Fruit fly (Drosophila melanogaster) whole organism, embryonic: ENCODE measurements around the gene CG32237.

ENCODE experiments used
- Abd-B ChIP-seq: fragments of 200-800 bp; sonication (Bioruptor generic); optimal IDR thresholded peaks from 2 replicates; lab custom pipeline; 2018; ENCODE audit warnings: missing biosample characterization, mild to moderate bottlenecking, missing genetic modification characterization, moderate library complexity
- Adf1 ChIP-seq: fragments of 200-800 bp; sonication (Bioruptor generic); IDR thresholded peaks from 2 replicates; pipeline ENCODE4 v1.3.6; 2022; ENCODE audit warnings: missing biosample characterization, missing genetic modification characterization
- CG10147 ChIP-seq: fragments of 200-800 bp; sonication (Bioruptor generic); optimal IDR thresholded peaks from 2 replicates; lab custom pipeline; 2019; ENCODE audit warnings: missing biosample characterization, mild to moderate bottlenecking, missing genetic modification characterization, moderate library complexity
- CG10366 ChIP-seq: fragments of 200-800 bp; sonication (Bioruptor generic); IDR thresholded peaks from 2 replicates; pipeline ENCODE4 v1.3.6; 2022; ENCODE audit warnings: missing biosample characterization, missing genetic modification characterization
- CG11696 ChIP-seq: fragments of 200-800 bp; sonication (Bioruptor generic); IDR thresholded peaks from 2 replicates; pipeline ENCODE4 v1.3.6; 2022; ENCODE audit warnings: missing biosample characterization, missing genetic modification characterization
- CG12071 ChIP-seq: fragments of 200-800 bp; sonication (Bioruptor generic); optimal IDR thresholded peaks from 3 replicates; lab custom pipeline; 2018; ENCODE audit warnings: missing biosample characterization, mild to moderate bottlenecking, missing genetic modification characterization
- CG12391 ChIP-seq: fragments of 200-800 bp; sonication (Bioruptor generic); optimal IDR thresholded peaks from 3 replicates; lab custom pipeline; 2018; ENCODE audit warnings: missing biosample characterization, mild to moderate bottlenecking, missing genetic modification characterization, moderate library complexity
- CG12659 ChIP-seq: fragments of 200-800 bp; sonication (Bioruptor generic); optimal IDR thresholded peaks from 3 replicates; lab custom pipeline; 2017; ENCODE audit warnings: mild to moderate bottlenecking, missing biosample characterization, missing genetic modification reagents, missing genetic modification characterization
- CG12744 ChIP-seq: fragments of 200-800 bp; sonication (Bioruptor generic); optimal IDR thresholded peaks from 2 replicates; lab custom pipeline; 2016; ENCODE audit warnings: missing biosample characterization, missing genetic modification characterization
- CG13123 ChIP-seq: fragments of 200-800 bp; sonication (Bioruptor generic); optimal IDR thresholded peaks from 2 replicates; lab custom pipeline; 2016; ENCODE audit warnings: missing biosample characterization, missing genetic modification characterization
- CG13296 ChIP-seq: fragments of 200-800 bp; sonication (Bioruptor generic); optimal IDR thresholded peaks from 3 replicates; lab custom pipeline; 2018; ENCODE audit warnings: missing biosample characterization, mild to moderate bottlenecking, missing genetic modification characterization
- CG14860 ChIP-seq: fragments of 200-800 bp; sonication (Bioruptor generic); IDR thresholded peaks from 3 replicates; pipeline ENCODE4 v1.3.6; 2022; ENCODE audit warnings: missing biosample characterization, missing genetic modification characterization; ENCODE audit not compliant: partially characterized antibody
- CG15073 ChIP-seq: fragments of 200-800 bp; sonication (Bioruptor generic); optimal IDR thresholded peaks from 2 replicates; lab custom pipeline; 2016; ENCODE audit warnings: missing biosample characterization, missing genetic modification characterization
- CG1529 ChIP-seq: fragments of 200-800 bp; sonication (Bioruptor generic); optimal IDR thresholded peaks from 3 replicates; lab custom pipeline; 2018; ENCODE audit warnings: missing biosample characterization, missing genetic modification characterization
- CG17328 ChIP-seq: fragments of 200-800 bp; sonication (Bioruptor generic); IDR thresholded peaks from 2 replicates; pipeline ENCODE4 v1.3.6; 2022; ENCODE audit warnings: missing biosample characterization, missing genetic modification characterization
- CG17359 ChIP-seq: fragments of 200-800 bp; sonication (Bioruptor generic); optimal IDR thresholded peaks from 3 replicates; lab custom pipeline; 2018; ENCODE audit warnings: missing biosample characterization, mild to moderate bottlenecking, missing genetic modification characterization, moderate library complexity
- CG17385 ChIP-seq: fragments of 200-800 bp; sonication (Bioruptor generic); optimal IDR thresholded peaks from 3 replicates; lab custom pipeline; 2018; ENCODE audit warnings: missing biosample characterization, mild to moderate bottlenecking, missing genetic modification characterization
- CG17802 ChIP-seq: fragments of 200-800 bp; sonication (Bioruptor generic); optimal IDR thresholded peaks from 2 replicates; lab custom pipeline; 2018; ENCODE audit warnings: missing biosample characterization, mild to moderate bottlenecking, missing genetic modification characterization, moderate library complexity
- CG17829 ChIP-seq: fragments of 200-800 bp; optimal IDR thresholded peaks from 2 replicates; lab custom pipeline; 2019; ENCODE audit warnings: missing biosample characterization, mild to moderate bottlenecking, missing genetic modification characterization, moderate library complexity
- CG2129 ChIP-seq: fragments of 200-800 bp; sonication (Bioruptor generic); IDR thresholded peaks from 2 replicates; pipeline ENCODE4 v1.3.6; 2022; ENCODE audit warnings: missing biosample characterization, missing genetic modification characterization; ENCODE audit not compliant: partially characterized antibody
- CG2712 ChIP-seq: fragments of 200-800 bp; optimal IDR thresholded peaks from 3 replicates; lab custom pipeline; 2019; ENCODE audit warnings: missing biosample characterization, mild to moderate bottlenecking, missing genetic modification characterization, moderate library complexity
- CG31441 ChIP-seq: fragments of 200-800 bp; sonication (Bioruptor generic); IDR thresholded peaks from 2 replicates; pipeline ENCODE4 v1.3.6; 2022; ENCODE audit warnings: missing biosample characterization, missing genetic modification characterization
- CG33213 ChIP-seq: fragments of 200-800 bp; sonication (Bioruptor generic); optimal IDR thresholded peaks from 3 replicates; lab custom pipeline; 2016; ENCODE audit warnings: missing biosample characterization, missing genetic modification characterization
- CG6765 ChIP-seq: fragments of 200-800 bp; sonication (Bioruptor generic); optimal IDR thresholded peaks from 3 replicates; lab custom pipeline; 2017; ENCODE audit warnings: missing biosample characterization, mild to moderate bottlenecking, missing genetic modification characterization
- CG6813 ChIP-seq: fragments of 200-800 bp; sonication (Bioruptor generic); optimal IDR thresholded peaks from 2 replicates; lab custom pipeline; 2017; ENCODE audit warnings: missing biosample characterization, missing genetic modification characterization, mild to moderate bottlenecking, moderate library complexity, missing genetic modification reagents
- CG7839 ChIP-seq: fragments of 200-800 bp; sonication (Bioruptor generic); optimal IDR thresholded peaks from 3 replicates; lab custom pipeline; 2018; ENCODE audit warnings: missing biosample characterization, mild to moderate bottlenecking, missing genetic modification characterization, moderate library complexity
- CG9609 ChIP-seq: fragments of 200-800 bp; sonication (Bioruptor generic); optimal IDR thresholded peaks from 3 replicates; lab custom pipeline; 2016; ENCODE audit warnings: missing biosample characterization, missing genetic modification characterization
- CG9797 ChIP-seq: fragments of 200-800 bp; sonication (Bioruptor generic); optimal IDR thresholded peaks from 3 replicates; lab custom pipeline; 2018; ENCODE audit warnings: missing biosample characterization, mild to moderate bottlenecking, missing genetic modification characterization
- CG9932 ChIP-seq: fragments of 200-800 bp; sonication (Bioruptor generic); IDR thresholded peaks from 2 replicates; pipeline ENCODE4 v1.3.6; 2022; ENCODE audit warnings: missing biosample characterization, missing genetic modification characterization
- Deaf1 ChIP-seq: fragments of 200-800 bp; optimal IDR thresholded peaks from 3 replicates; lab custom pipeline; 2019; ENCODE audit warnings: missing biosample characterization, mild to moderate bottlenecking, missing genetic modification characterization, moderate library complexity
- Dip2 ChIP-seq: fragments of 200-800 bp; sonication (Bioruptor generic); IDR thresholded peaks from 2 replicates; pipeline ENCODE4 v1.3.6; 2022; ENCODE audit warnings: missing biosample characterization, missing genetic modification characterization
- E2f2 ChIP-seq: fragments of 200-800 bp; sonication (Bioruptor generic); IDR thresholded peaks from 2 replicates; pipeline ENCODE4 v1.3.6; 2022; ENCODE audit warnings: missing biosample characterization, missing genetic modification characterization
- Ets65A ChIP-seq: fragments of 200-800 bp; sonication (Bioruptor generic); peaks from one replicate; lab custom pipeline; 2016; ENCODE audit warnings: missing biosample characterization, missing genetic modification characterization
- H2.0 ChIP-seq: fragments of 200-800 bp; sonication (Bioruptor generic); IDR thresholded peaks from 2 replicates; pipeline ENCODE4 v1.3.6; 2022; ENCODE audit warnings: missing biosample characterization, missing genetic modification characterization
- Jarid2 ChIP-seq: fragments of 200-800 bp; sonication (Bioruptor generic); optimal IDR thresholded peaks from 3 replicates; lab custom pipeline; 2017; ENCODE audit warnings: mild to moderate bottlenecking, missing biosample characterization, missing genetic modification reagents, missing genetic modification characterization
- Lpt ChIP-seq: fragments of >200 bp; optimal IDR thresholded peaks from 2 replicates; lab custom pipeline; 2018; ENCODE audit warnings: missing biosample characterization, missing genetic modification characterization
- Mrtf ChIP-seq: fragments of 200-800 bp; sonication (Bioruptor generic); IDR thresholded peaks from 3 replicates; pipeline ENCODE4 v1.3.6; 2022; ENCODE audit warnings: missing biosample characterization, missing genetic modification characterization
- Myb ChIP-seq: fragments of 200-800 bp; sonication (Bioruptor generic); optimal IDR thresholded peaks from 2 replicates; lab custom pipeline; 2016; ENCODE audit warnings: missing biosample characterization, missing genetic modification characterization
- ara ChIP-seq: fragments of 200-800 bp; sonication (Bioruptor generic); IDR thresholded peaks from 2 replicates; pipeline ENCODE4 v1.3.6; 2022; ENCODE audit warnings: missing biosample characterization, missing genetic modification characterization
- fd96Cb ChIP-seq: fragments of 200-800 bp; sonication (Bioruptor generic); optimal IDR thresholded peaks from 2 replicates; lab custom pipeline; 2018; ENCODE audit warnings: missing biosample characterization, mild to moderate bottlenecking, missing genetic modification characterization, moderate library complexity
- fu2 ChIP-seq: fragments of 200-800 bp; sonication (Bioruptor generic); optimal IDR thresholded peaks from 2 replicates; lab custom pipeline; 2016; ENCODE audit warnings: missing biosample characterization, missing genetic modification characterization
- ind ChIP-seq: fragments of 200-800 bp; sonication (Bioruptor generic); optimal IDR thresholded peaks from 3 replicates; lab custom pipeline; 2016; ENCODE audit warnings: missing biosample characterization, missing genetic modification characterization
- kay ChIP-seq: fragments of 200-800 bp; sonication (Bioruptor generic); optimal IDR thresholded peaks from 2 replicates; lab custom pipeline; 2016; ENCODE audit warnings: missing biosample characterization, missing genetic modification characterization
- lov ChIP-seq, 2 experiments: fragments of 200-800 bp in 1 of 2; fragments of >200 bp in 1 of 2; sonication (Bioruptor generic) in 1 of 2; IDR thresholded peaks in 1 of 2; optimal IDR thresholded peaks in 1 of 2; 2 replicates in 1 of 2; 3 replicates in 1 of 2; pipeline versions ENCODE4 v1.3.6 to Lab custom; 2017 to 2022; ENCODE audit warnings: missing biosample characterization in 1 of 2, missing genetic modification characterization in 1 of 2
- mirr ChIP-seq: fragments of 200-800 bp; sonication (Bioruptor generic); optimal IDR thresholded peaks from 3 replicates; lab custom pipeline; 2018; ENCODE audit warnings: missing biosample characterization, mild to moderate bottlenecking, missing genetic modification characterization
- odd ChIP-seq: fragments of 200-800 bp; sonication (Bioruptor generic); optimal IDR thresholded peaks from 2 replicates; lab custom pipeline; 2017; ENCODE audit warnings: missing biosample characterization, mild to moderate bottlenecking, missing genetic modification characterization
- org-1 ChIP-seq: fragments of 200-800 bp; sonication (Bioruptor generic); optimal IDR thresholded peaks from 2 replicates; lab custom pipeline; 2017; ENCODE audit warnings: missing biosample characterization, missing genetic modification characterization
- pita ChIP-seq: fragments of 200-800 bp; sonication (Bioruptor generic); optimal IDR thresholded peaks from 2 replicates; lab custom pipeline; 2017; ENCODE audit warnings: missing biosample characterization, mild to moderate bottlenecking, missing genetic modification characterization
- row ChIP-seq: fragments of 200-800 bp; sonication (Bioruptor generic); IDR thresholded peaks from 3 replicates; pipeline ENCODE4 v1.3.6; 2022; ENCODE audit warnings: missing biosample characterization, missing genetic modification characterization
- sima ChIP-seq: fragments of 200-800 bp; sonication (Bioruptor generic); optimal IDR thresholded peaks from 2 replicates; lab custom pipeline; 2016; ENCODE audit warnings: missing biosample characterization, missing genetic modification characterization
- zf30C ChIP-seq: fragments of 200-800 bp; sonication (Bioruptor generic); optimal IDR thresholded peaks from 3 replicates; lab custom pipeline; 2018; ENCODE audit warnings: missing biosample characterization, mild to moderate bottlenecking, missing genetic modification characterization

Gene CG32237

DNA sequence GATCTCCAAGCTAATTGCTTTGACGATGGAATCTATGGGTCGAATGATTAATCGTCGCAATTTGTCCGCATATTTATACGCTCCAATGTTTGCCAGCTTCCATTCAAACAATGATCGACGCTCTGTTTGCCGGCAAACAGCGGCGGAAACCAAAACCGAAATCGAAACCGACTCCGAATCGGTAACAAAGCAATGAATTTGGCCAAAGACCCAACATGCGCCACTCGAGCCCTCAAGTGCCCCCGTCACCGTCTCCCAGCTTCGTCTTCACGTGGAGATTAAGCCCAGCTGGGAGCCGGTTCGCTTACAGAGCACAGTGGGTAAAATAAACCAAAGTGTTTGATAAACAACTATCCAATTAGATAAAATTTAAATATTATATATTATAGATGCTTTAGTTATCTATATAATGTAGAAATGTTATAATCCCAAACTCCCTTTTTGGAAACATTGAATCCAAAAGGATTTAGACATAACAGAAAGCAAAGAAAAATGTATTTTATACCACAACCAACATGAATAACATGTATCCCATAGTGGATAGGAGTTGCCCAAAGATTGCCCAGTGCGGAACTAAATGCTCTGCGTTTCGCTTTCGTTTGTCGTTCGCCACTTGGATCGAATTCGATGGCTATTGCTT lies at the start of gene CG32237 (continued):
- TF ChIP-seq fd96Cb (tag; lab: Kevin White, UChicago) (no peak), Lpt (no peak), pita (GFP tag; lab: Kevin White, UChicago) (no peak), CG13123 (GFP tag; lab: Kevin White, UChicago) (no peak), CG13296 (peak; percentile 56), Dip2 (GFP tag; lab: Robert Waterston, UW) (no peak), Ets65A (GFP tag; lab: Kevin White, UChicago) (no peak), kay (GFP tag; lab: Kevin White, UChicago) (no peak), Mrtf (GFP tag; lab: Robert Waterston, UW) (no peak), fu2 (GFP tag; lab: Kevin White, UChicago) (no peak), E2f2 (no peak), CG17802 (tag; lab: Kevin White, UChicago) (no peak), zf30C (GFP tag; lab: Kevin White, UChicago) (no peak), CG6765 (GFP tag; lab: Kevin White, UChicago) (no peak), CG12659 (GFP tag; lab: Kevin White, UChicago) (no peak), Myb (GFP tag; lab: Kevin White, UChicago) (no peak), mirr (GFP tag; lab: Kevin White, UChicago) (no peak), CG14860 (GFP tag; lab: Robert Waterston, UW) (no peak), CG6813 (GFP tag; lab: Kevin White, UChicago) (no peak), CG12744 (no peak), CG9797 (GFP tag; lab: Kevin White, UChicago) (no peak), ind (GFP tag; lab: Kevin White, UChicago) (no peak), CG12071 (no peak), Deaf1 (tag; lab: Kevin White, UChicago) (peak; percentile 24), Jarid2 (GFP tag; lab: Kevin White, UChicago) (no peak), CG12391 (tag; lab: Kevin White, UChicago) (peak; percentile 16), CG15073 (GFP tag; lab: Kevin White, UChicago) (no peak), CG10147 (GFP tag; lab: Kevin White, UChicago) (no peak), org-1 (GFP tag; lab: Kevin White, UChicago) (no peak), row (GFP tag; lab: Robert Waterston, UW) (peak; percentile 62), H2.0 (GFP tag; lab: Robert Waterston, UW) (no peak), CG9932 (GFP tag; lab: Robert Waterston, UW) (no peak; the same call in 1 of the 2 replicates), odd (no peak), Adf1 (no peak), CG11696 (GFP tag; lab: Robert Waterston, UW) (no peak), lov (optimal IDR thresholded peaks at IDR 0.05; lab: Kevin White, UChicago) (no peak), lov (GFP tag; IDR thresholded peaks at IDR 0.05; lab: Robert Waterston, UW) (no peak), CG7839 (peak; percentile 49), CG2712 (tag; lab: Kevin White, UChicago) (peak; percentile 20), Abd-B (GFP tag; lab: Kevin White, UChicago) (no peak), CG10366 (GFP tag; lab: Robert Waterston, UW) (no peak), sima (GFP tag; lab: Kevin White, UChicago) (no peak), CG31441 (GFP tag; lab: Robert Waterston, UW) (peak; percentile 47; the same call in 1 of the 2 replicates), CG33213 (GFP tag; lab: Kevin White, UChicago) (no peak), CG1529 (GFP tag; lab: Kevin White, UChicago) (no peak), CG2129 (GFP tag; lab: Robert Waterston, UW) (no peak), CG17385 (peak; percentile 20), ara (GFP tag; lab: Robert Waterston, UW) (no peak), CG17359 (tag; lab: Kevin White, UChicago) (no peak), CG9609 (GFP tag; lab: Kevin White, UChicago) (no peak), CG17328 (no peak), CG17829 (tag; lab: Kevin White, UChicago) (peak; percentile 1)
